Worm (Caenorhabditis elegans): ENCODE measurements around the gene gex-3.
A peak's percentile ranks its signal among the peaks of the same experiment; 100 is the strongest.

ce11 chrIV:12451225-12451831 is 47.1 kb downstream of the gex-3 start, which contains the start of gene dpy-26:
- no peak for TF ChIP-seq pqm-1 (tag; optimal IDR thresholded peaks at IDR 0.05)
- TF ChIP-seq nhr-48 (tag; optimal IDR thresholded peaks at IDR 0.05), result no peak
- TF ChIP-seq daf-12 (tag; optimal IDR thresholded peaks at IDR 0.05), result no peak
- TF ChIP-seq ama-1 (optimal IDR thresholded peaks at IDR 0.05), result no peak
- no peak for TF ChIP-seq unc-62 (GFP tag; optimal IDR thresholded peaks at IDR 0.05 in 1 of 2)
- no peak for TF ChIP-seq unc-62 (tag; optimal IDR thresholded peaks at IDR 0.05)
- TF ChIP-seq zfp-2 (tag; optimal IDR thresholded peaks at IDR 0.05), result no peak
- TF ChIP-seq nhr-28 (tag; optimal IDR thresholded peaks at IDR 0.05), result no peak
- TF ChIP-seq mdl-1 (tag; optimal IDR thresholded peaks at IDR 0.05), result no peak
- TF ChIP-seq F49E8.2 (tag; optimal IDR thresholded peaks at IDR 0.05; ENCODE audit: borderline replicate concordance), result peak; percentile 20
- TF ChIP-seq Y75B8A.6 (GFP tag; IDR thresholded peaks at IDR 0.05), result no peak
- no peak for TF ChIP-seq nhr-11 (tag; optimal IDR thresholded peaks at IDR 0.05)
- TF ChIP-seq skn-1 (tag; optimal IDR thresholded peaks at IDR 0.05), result no peak
